Worm (Caenorhabditis elegans): ENCODE results near the gene rpia-1.

ce11 chrIII:7073801-7074386, 49.0 kb upstream of the rpia-1 start, which contains the start of gene ZK418.5:
- TF ChIP-seq dao-5 (tag; optimal IDR thresholded peaks at IDR 0.05) (no peak), W03F9.2 (tag; optimal IDR thresholded peaks at IDR 0.05) (no peak), him-1 (tag; optimal IDR thresholded peaks at IDR 0.05) (no peak)
